Worm (Caenorhabditis elegans): ENCODE measurements around the gene gtap-1.

The gtap-1 gene

DNA sequence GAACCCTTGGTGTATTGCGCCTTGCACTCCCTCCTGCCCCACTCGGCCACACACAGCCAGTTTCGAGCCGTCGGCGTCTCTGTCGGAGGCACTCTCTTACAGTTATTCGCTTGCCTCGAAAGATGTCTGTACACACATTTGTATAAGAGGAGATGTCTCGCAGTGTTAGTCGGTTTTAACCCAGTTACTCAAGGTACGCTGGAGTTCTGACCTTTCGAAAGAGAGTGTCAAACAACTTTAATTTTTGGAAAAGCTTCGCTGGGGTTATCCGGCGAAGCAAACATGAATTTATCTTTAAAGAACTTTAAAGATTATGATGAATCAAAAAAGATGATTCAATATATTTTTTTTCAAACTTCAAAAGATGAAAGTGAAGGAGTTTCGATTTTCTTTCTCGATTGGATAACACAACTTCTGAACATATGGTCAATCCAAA lies 11.7 kb upstream of the gtap-1 start (continued):
- TF ChIP-seq tag-97 (GFP tag; IDR thresholded peaks at IDR 0.05) (no peak), lim-7 (GFP tag; IDR thresholded peaks at IDR 0.05) (peak; percentile 76), rbr-2 (tag; optimal IDR thresholded peaks at IDR 0.05) (peak; percentile 99), duxl-1 (tag; optimal IDR thresholded peaks at IDR 0.05; ENCODE audit: poor library complexity) (peak; percentile 96), hmg-1.1 (GFP tag; IDR thresholded peaks at IDR 0.05) (peak; percentile 100), php-3 (GFP tag; IDR thresholded peaks at IDR 0.05) (peak; percentile 92), Y105C5A.15 (GFP tag; IDR thresholded peaks at IDR 0.05) (peak; percentile 74; the same call in 1 of the 2 replicates), zip-11 (GFP tag; IDR thresholded peaks at IDR 0.05) (0 out of 2 replicates have a peak, but pooled peaks have one; percentile 52), nhr-28 (tag; optimal IDR thresholded peaks at IDR 0.05) (peak; percentile 96)

DNA sequence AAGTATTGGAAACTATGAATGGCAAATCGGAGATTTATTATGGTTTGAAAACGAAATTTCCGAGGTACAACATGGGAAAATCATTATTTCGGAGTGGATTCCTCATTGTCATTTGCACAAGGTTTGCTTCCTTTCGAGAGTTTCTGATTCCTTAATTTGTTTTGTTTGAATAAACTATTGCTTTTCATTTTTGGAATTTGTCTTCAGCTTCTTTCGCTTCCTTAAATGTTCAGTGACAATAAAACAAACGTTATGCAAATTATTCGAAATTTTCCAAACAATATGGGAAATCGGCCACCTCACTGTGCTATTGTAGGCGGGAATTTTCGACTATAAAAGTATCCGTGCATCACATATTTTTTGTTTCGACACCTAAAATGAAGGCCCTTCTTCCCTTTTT lies 8.8 kb upstream of the gtap-1 start, which contains the start of gene nep-25:
TSS of gene nep-25 (plus strand) at position 375 of the 400 bp plus-strand sequence.
- TF ChIP-seq spr-3 (GFP tag; optimal IDR thresholded peaks at IDR 0.05) (no peak), daf-8 (GFP tag; IDR thresholded peaks at IDR 0.05) (no peak), R02D3.7 (tag; optimal IDR thresholded peaks at IDR 0.05) (no peak), nhr-76 (tag; optimal IDR thresholded peaks at IDR 0.05) (no peak), F26F4.8 (GFP tag; conservative IDR thresholded peaks at IDR 0.05) (no peak), unc-62 (GFP tag; optimal IDR thresholded peaks at IDR 0.05 in 1 of 2) (peak in 1 of 2 experiments; percentile 90), unc-62 (tag; optimal IDR thresholded peaks at IDR 0.05) (no peak), aha-1 (tag) (peak; percentile 46)

DNA sequence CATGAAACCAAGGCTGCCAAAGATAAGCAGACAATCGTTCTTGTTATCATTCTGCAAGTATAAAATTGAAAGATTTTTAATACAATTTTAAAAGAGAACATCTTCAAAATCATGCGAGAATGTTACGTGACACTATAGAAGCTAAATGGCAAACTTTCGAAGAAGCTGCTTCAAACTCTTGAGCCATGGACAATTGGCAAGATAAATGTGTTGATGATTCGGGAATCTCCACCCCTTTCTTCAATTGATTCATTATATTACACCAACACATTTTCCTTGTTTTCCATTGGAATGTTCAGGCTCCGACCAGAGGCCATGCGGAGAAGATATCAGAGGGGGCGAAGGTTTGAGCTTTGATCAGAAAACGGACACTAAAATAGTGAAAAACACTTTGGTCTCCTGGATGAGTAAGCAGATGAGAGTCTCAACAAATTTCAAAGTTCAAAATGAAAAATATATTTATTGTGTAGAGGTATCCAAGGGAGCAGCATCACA lies 8.1 kb upstream of the gtap-1 start, which contains the start of gene lec-5:
TSS of gene lec-5 (minus strand) at position 51 of the 495 bp plus-strand sequence.
- peak in 1 of 2 experiments; percentile 94 for TF ChIP-seq daf-16 (GFP tag; optimal IDR thresholded peaks at IDR 0.05)
- TF ChIP-seq daf-16 (tag; optimal IDR thresholded peaks at IDR 0.05), result no peak
- TF ChIP-seq nhr-11 (tag; optimal IDR thresholded peaks at IDR 0.05), result peak; percentile 34
- TF ChIP-seq tag-97 (GFP tag; IDR thresholded peaks at IDR 0.05), result no peak

DNA sequence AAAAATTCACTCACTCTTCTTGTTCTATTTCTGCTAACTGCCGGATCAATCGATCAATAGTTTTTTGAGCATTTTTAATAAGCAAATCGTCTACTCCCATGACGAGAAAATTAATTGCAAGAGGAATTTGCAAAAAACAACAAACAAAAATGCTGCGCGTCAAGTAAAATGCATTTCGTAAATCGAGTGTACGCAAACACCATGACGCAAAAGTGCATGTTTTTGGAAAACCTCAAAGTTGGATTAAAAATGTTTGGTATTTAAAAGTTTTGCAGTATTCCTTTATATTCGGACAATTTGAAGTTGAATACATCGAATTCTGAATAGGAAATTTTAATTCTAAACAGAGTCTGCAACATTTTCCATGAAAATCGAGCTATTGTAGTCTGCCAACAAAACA lies 6.2 kb upstream of the gtap-1 start, which contains the start of gene ZK1248.19:
TSS of gene ZK1248.19 (minus strand) at position 188 of the 400 bp plus-strand sequence.
- TF ChIP-seq nhr-25 (tag; optimal IDR thresholded peaks at IDR 0.05; ENCODE audit: borderline replicate concordance, insufficient read depth) (no peak), dpl-1 (GFP tag; optimal IDR thresholded peaks at IDR 0.05) (peak; percentile 12), zip-11 (GFP tag; IDR thresholded peaks at IDR 0.05) (no peak), spr-3 (GFP tag; optimal IDR thresholded peaks at IDR 0.05) (no peak), zfp-2 (tag; optimal IDR thresholded peaks at IDR 0.05) (no peak), egl-43 (GFP tag; IDR thresholded peaks at IDR 0.05) (no peak), ceh-20 (GFP tag; IDR thresholded peaks at IDR 0.05) (no peak), arid-1 (GFP tag; conservative IDR thresholded peaks at IDR 0.05) (no peak), lin-13 (GFP tag; optimal IDR thresholded peaks at IDR 0.05) (no peak), lsy-2 (tag; optimal IDR thresholded peaks at IDR 0.05) (peak in 1 of 2 experiments; percentile 54), F10B5.3 (tag; optimal IDR thresholded peaks at IDR 0.05) (no peak), daf-16 (GFP tag; optimal IDR thresholded peaks at IDR 0.05) (no peak), daf-16 (tag; optimal IDR thresholded peaks at IDR 0.05) (peak; percentile 24), R02D3.7 (tag; optimal IDR thresholded peaks at IDR 0.05) (peak; percentile 88), mes-2 (tag; optimal IDR thresholded peaks at IDR 0.05; ENCODE audit: poor library complexity, severe bottlenecking) (peak; percentile 57), daf-19 (GFP tag; conservative IDR thresholded peaks at IDR 0.05) (no peak)

DNA sequence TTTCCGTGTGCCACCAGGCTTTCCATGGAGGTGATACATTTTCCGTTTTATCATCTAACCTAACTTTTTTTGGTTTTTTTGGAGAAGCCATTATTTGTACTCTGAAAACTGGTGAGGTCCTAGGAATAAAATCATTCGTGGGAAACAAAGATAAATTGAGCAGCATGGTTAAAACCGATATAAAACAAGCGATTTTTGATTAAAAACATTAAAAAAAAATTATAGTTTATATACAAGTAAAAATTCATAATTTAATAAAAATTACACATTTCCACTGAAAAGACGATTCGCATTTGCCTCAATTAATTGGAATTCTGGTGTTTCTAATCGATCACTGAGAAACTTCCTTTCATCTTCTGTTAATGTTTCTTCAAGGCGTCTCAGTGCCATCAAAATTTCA lies 5.4 kb upstream of the gtap-1 start, which contains the start of gene ZK1248.15:
TSS of gene ZK1248.15 (minus strand) at position 101 of the 400 bp plus-strand sequence.
- TF ChIP-seq tag-97 (GFP tag; IDR thresholded peaks at IDR 0.05) (no peak), unc-62 (GFP tag; optimal IDR thresholded peaks at IDR 0.05 in 1 of 2) (peak in 1 of 2 experiments; percentile 86), unc-62 (tag; optimal IDR thresholded peaks at IDR 0.05) (no peak), gei-8 (GFP tag; optimal IDR thresholded peaks at IDR 0.05) (no peak), nhr-28 (tag; optimal IDR thresholded peaks at IDR 0.05) (no peak)
